Fruit fly (Drosophila melanogaster): ENCODE measurements around the gene CG8813.

DNA sequence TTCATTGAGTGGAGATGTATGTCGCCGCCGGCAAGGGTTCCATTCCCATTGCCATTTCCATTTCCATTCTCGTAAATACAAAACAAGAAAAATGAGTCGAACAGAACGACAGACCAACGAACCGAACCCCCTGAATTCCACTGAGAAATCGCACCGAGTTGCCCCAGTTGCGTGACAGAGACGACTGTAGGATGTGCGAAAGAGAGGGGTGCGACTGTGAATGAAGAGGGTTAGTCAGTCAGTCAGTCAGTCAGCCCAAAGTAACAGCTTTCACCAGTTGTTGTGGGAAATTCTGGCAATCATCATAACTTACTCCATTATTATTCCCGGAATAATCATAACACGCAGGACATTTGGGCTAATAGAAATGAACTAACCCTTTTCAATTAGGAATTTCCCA lies 28.8 kb downstream of the CG8813 start:
- no peak for TF ChIP-seq CTCF (optimal IDR thresholded peaks at IDR 0.05)
- TF ChIP-seq CG8478 (optimal IDR thresholded peaks at IDR 0.05), result no peak
